Fruit fly (Drosophila melanogaster): Measurements from ENCODE around the gene dpr8.

Gene dpr8

dm6 chrX:14483521-14484031 lies 161.6 kb downstream of the dpr8 start (continued):
- TF ChIP-seq CG7556 (GFP tag; optimal IDR thresholded peaks at IDR 0.05), result peak; percentile 76
- no peak for TF ChIP-seq CG6765 (GFP tag; optimal IDR thresholded peaks at IDR 0.05)
- TF ChIP-seq kay (GFP tag; optimal IDR thresholded peaks at IDR 0.05), result peak; percentile 22
- TF ChIP-seq CG34224 (GFP tag; IDR thresholded peaks at IDR 0.05; ENCODE audit: partially characterized antibody), result no peak
- peak; percentile 54 for TF ChIP-seq zen (tag; optimal IDR thresholded peaks at IDR 0.05)
- peak; percentile 63 for TF ChIP-seq croc (GFP tag; conservative IDR thresholded peaks at IDR 0.05)
- TF ChIP-seq sqz (GFP tag; optimal IDR thresholded peaks at IDR 0.05), result peak; percentile 7
- peak; percentile 9 for TF ChIP-seq zfh2 (GFP tag; optimal IDR thresholded peaks at IDR 0.05)
- TF ChIP-seq CG8290 (GFP tag; optimal IDR thresholded peaks at IDR 0.05), result peak; percentile 42
- TF ChIP-seq CG8290 (tag; optimal IDR thresholded peaks at IDR 0.05), result no peak
- TF ChIP-seq fd64A (GFP tag; optimal IDR thresholded peaks at IDR 0.05), result no peak
- peak; percentile 58 for TF ChIP-seq Hr3 (GFP tag; optimal IDR thresholded peaks at IDR 0.05)
- TF ChIP-seq row (GFP tag; IDR thresholded peaks at IDR 0.05), result peak; percentile 64
- peak; percentile 17 to 56 for TF ChIP-seq chif (GFP tag; optimal IDR thresholded peaks at IDR 0.05)
- peak; percentile 67 for TF ChIP-seq CG9437 (GFP tag; optimal IDR thresholded peaks at IDR 0.05)
- TF ChIP-seq CG16815 (GFP tag; optimal IDR thresholded peaks at IDR 0.05), result peak; percentile 53
- TF ChIP-seq Oli (tag; optimal IDR thresholded peaks at IDR 0.05), result peak; percentile 80
- TF ChIP-seq pum (GFP tag; optimal IDR thresholded peaks at IDR 0.05), result peak; percentile 45
- TF ChIP-seq CG13424 (tag; optimal IDR thresholded peaks at IDR 0.05), result peak; percentile 68
- TF ChIP-seq sob (GFP tag; IDR thresholded peaks at IDR 0.05), result no peak
- TF ChIP-seq Mes4 (GFP tag; optimal IDR thresholded peaks at IDR 0.05), result peak; percentile 13
- peak; percentile 10 for TF ChIP-seq abd-A (tag; optimal IDR thresholded peaks at IDR 0.05)
- TF ChIP-seq danr (GFP tag; IDR thresholded peaks at IDR 0.05), result 0 out of 2 replicates have a peak, but pooled peaks have one; percentile 26
- TF ChIP-seq gem (tag; optimal IDR thresholded peaks at IDR 0.05), result peak; percentile 84
- TF ChIP-seq z (GFP tag; IDR thresholded peaks at IDR 0.05), result no peak
- no peak for TF ChIP-seq hbn (GFP tag; IDR thresholded peaks at IDR 0.05; ENCODE audit: partially characterized antibody)
- TF ChIP-seq az2 (GFP tag; optimal IDR thresholded peaks at IDR 0.05), result peak; percentile 68
- peak; percentile 24 for TF ChIP-seq CG12942 (GFP tag; optimal IDR thresholded peaks at IDR 0.05)
- TF ChIP-seq pita (GFP tag; optimal IDR thresholded peaks at IDR 0.05), result no peak
- peak; percentile 26 to 73 for TF ChIP-seq bsh (GFP tag; optimal IDR thresholded peaks at IDR 0.05)
- peak; percentile 48 for TF ChIP-seq CG1233 (GFP tag; optimal IDR thresholded peaks at IDR 0.05)
- peak; percentile 64 for TF ChIP-seq bcd (GFP tag; optimal IDR thresholded peaks at IDR 0.05)
- TF ChIP-seq CG4282 (GFP tag; optimal IDR thresholded peaks at IDR 0.05), result no peak
- peak; percentile 34 for TF ChIP-seq CG18619 (GFP tag; optimal IDR thresholded peaks at IDR 0.05)
- peak; percentile 60 to 89 for TF ChIP-seq Pdp1 (GFP tag; optimal IDR thresholded peaks at IDR 0.05)
- TF ChIP-seq CG8924 (tag; optimal IDR thresholded peaks at IDR 0.05), result peak; percentile 40
- TF ChIP-seq CG10959 (GFP tag; IDR thresholded peaks at IDR 0.05), result peak; percentile 12; the same call in 1 of the 2 replicates
- no peak for TF ChIP-seq caup (GFP tag; optimal IDR thresholded peaks at IDR 0.05; ENCODE audit: severe bottlenecking)
- TF ChIP-seq CG11085 (GFP tag; IDR thresholded peaks at IDR 0.05), result no peak
- TF ChIP-seq HLH3B (GFP tag; IDR thresholded peaks at IDR 0.05), result peak; percentile 51
- peak; percentile 56 for TF ChIP-seq tin (GFP tag; optimal IDR thresholded peaks at IDR 0.05)
- TF ChIP-seq CG4854 (GFP tag; optimal IDR thresholded peaks at IDR 0.05), result no peak
- TF ChIP-seq CG17359 (tag; optimal IDR thresholded peaks at IDR 0.05), result peak; percentile 75
- no peak for TF ChIP-seq CG10321 (GFP tag; IDR thresholded peaks at IDR 0.05)
- peak; percentile 73 for TF ChIP-seq CG18262 (tag; optimal IDR thresholded peaks at IDR 0.05)
- TF ChIP-seq dan (GFP tag; IDR thresholded peaks at IDR 0.05), result no peak
- no peak for TF ChIP-seq Dbx (GFP tag; IDR thresholded peaks at IDR 0.05)
- TF ChIP-seq gcm2 (GFP tag; optimal IDR thresholded peaks at IDR 0.05), result no peak
- peak in 1 of 2 experiments; percentile 89 for TF ChIP-seq eve (GFP tag; optimal IDR thresholded peaks at IDR 0.05)
- TF ChIP-seq NfI (GFP tag; optimal IDR thresholded peaks at IDR 0.05), result peak; percentile 4
- peak; percentile 3 for TF ChIP-seq CG15011 (GFP tag; optimal IDR thresholded peaks at IDR 0.05)

All from whole organism, embryonic.